Fruit fly (Drosophila melanogaster): ENCODE results near the gene eIF4E1.

dm6 chr3L:9398028-9398427 lies 4.2 kb downstream of the eIF4E1 start:
- TF ChIP-seq CG8478 (optimal IDR thresholded peaks at IDR 0.05) = no peak
- no peak for TF ChIP-seq CTCF (optimal IDR thresholded peaks at IDR 0.05)
